Worm (Caenorhabditis elegans): ENCODE results near the gene Y54G2A.73.

Gene Y54G2A.73

ce11 chrIV:2993278-2993899 lies 15.3 kb downstream of the Y54G2A.73 start (continued):
- TF ChIP-seq mel-28 (tag; optimal IDR thresholded peaks at IDR 0.05; ENCODE audit: borderline replicate concordance) (no peak), ceh-27 (GFP tag; optimal IDR thresholded peaks at IDR 0.05) (peak; percentile 57), ztf-28 (GFP tag; IDR thresholded peaks at IDR 0.05) (no peak), unc-130 (GFP tag; optimal IDR thresholded peaks at IDR 0.05) (no peak), rcor-1 (GFP tag; IDR thresholded peaks at IDR 0.05) (0 out of 2 replicates have a peak, but pooled peaks have one; percentile 4), Y79H2A.3 (GFP tag; conservative IDR thresholded peaks at IDR 0.05) (no peak), mcd-1 (GFP tag; IDR thresholded peaks at IDR 0.05) (peak; percentile 56), zfh-2 (GFP tag; conservative IDR thresholded peaks at IDR 0.05) (peak; percentile 97), sptf-2 (GFP tag; optimal IDR thresholded peaks at IDR 0.05) (no peak), K11D2.4 (GFP tag; IDR thresholded peaks at IDR 0.05) (peak; percentile 9; the same call in 1 of the 2 replicates), attf-3 (GFP tag; conservative IDR thresholded peaks at IDR 0.05) (no peak), mxl-1 (tag; optimal IDR thresholded peaks at IDR 0.05) (no peak), bed-2 (GFP tag; IDR thresholded peaks at IDR 0.05) (no peak), atf-7 (tag; optimal IDR thresholded peaks at IDR 0.05) (no peak), efl-1 (GFP tag; optimal IDR thresholded peaks at IDR 0.05) (no peak), F57A8.1 (GFP tag; optimal IDR thresholded peaks at IDR 0.05) (no peak), B0261.1 (tag; optimal IDR thresholded peaks at IDR 0.05) (no peak), dpl-1 (GFP tag; optimal IDR thresholded peaks at IDR 0.05) (no peak)

ce11 chrIV:2990519-2990918 lies 18.2 kb downstream of the Y54G2A.73 start:
- peak; percentile 20 for TF ChIP-seq ztf-26 (tag; optimal IDR thresholded peaks at IDR 0.05)
- no peak for TF ChIP-seq sptf-2 (GFP tag; optimal IDR thresholded peaks at IDR 0.05)
- 0 out of 2 replicates have a peak, but pooled peaks have one; percentile 38 for TF ChIP-seq Y95B8A.8 (GFP tag; IDR thresholded peaks at IDR 0.05)
- TF ChIP-seq lsl-1 (GFP tag; optimal IDR thresholded peaks at IDR 0.05), result no peak
- TF ChIP-seq rpc-1 (optimal IDR thresholded peaks at IDR 0.05), result no peak
- TF ChIP-seq rpc-1 (tag; optimal IDR thresholded peaks at IDR 0.05), result no peak
- TF ChIP-seq K12H6.12 (tag; optimal IDR thresholded peaks at IDR 0.05), result peak; percentile 70
- no peak for TF ChIP-seq lin-54 (GFP tag; optimal IDR thresholded peaks at IDR 0.05)
- TF ChIP-seq mxl-1 (tag; optimal IDR thresholded peaks at IDR 0.05), result no peak
- TF ChIP-seq unc-62 (GFP tag; optimal IDR thresholded peaks at IDR 0.05), result no peak
- no peak for TF ChIP-seq ccch-3 (GFP tag; optimal IDR thresholded peaks at IDR 0.05)
- peak; percentile 57 for TF ChIP-seq madf-10 (tag; optimal IDR thresholded peaks at IDR 0.05)
- no peak for TF ChIP-seq ekl-4 (GFP tag; IDR thresholded peaks at IDR 0.05)
- TF ChIP-seq lsy-27 (tag; optimal IDR thresholded peaks at IDR 0.05; ENCODE audit: borderline replicate concordance, insufficient read depth), result no peak
- peak; percentile 33 for TF ChIP-seq ceh-27 (GFP tag; optimal IDR thresholded peaks at IDR 0.05)
- TF ChIP-seq B0336.3 (GFP tag; IDR thresholded peaks at IDR 0.05), result no peak
- no peak for TF ChIP-seq Y53F4B.3 (GFP tag; IDR thresholded peaks at IDR 0.05)
- TF ChIP-seq lin-26 (GFP tag; IDR thresholded peaks at IDR 0.05), result 0 out of 2 replicates have a peak, but pooled peaks have one; percentile 43
- TF ChIP-seq rec-8 (tag; optimal IDR thresholded peaks at IDR 0.05), result no peak
- no peak for TF ChIP-seq ztf-3 (GFP tag; optimal IDR thresholded peaks at IDR 0.05)
- no peak for TF ChIP-seq nhr-27 (tag; optimal IDR thresholded peaks at IDR 0.05)
- TF ChIP-seq ztf-22 (GFP tag; optimal IDR thresholded peaks at IDR 0.05), result no peak
- no peak for TF ChIP-seq xnd-1 (tag; optimal IDR thresholded peaks at IDR 0.05)
- no peak for TF ChIP-seq bed-1 (GFP tag; IDR thresholded peaks at IDR 0.05)
- peak; percentile 41 for TF ChIP-seq repo-1 (tag; optimal IDR thresholded peaks at IDR 0.05)
- no peak for TF ChIP-seq lin-40 (tag; optimal IDR thresholded peaks at IDR 0.05)
- TF ChIP-seq ceh-58 (GFP tag; IDR thresholded peaks at IDR 0.05), result peak; percentile 72; the same call in 1 of the 2 replicates
- TF ChIP-seq efl-1 (GFP tag; optimal IDR thresholded peaks at IDR 0.05), result no peak
- TF ChIP-seq zfh-2 (GFP tag; conservative IDR thresholded peaks at IDR 0.05), result peak; percentile 96
- TF ChIP-seq T07F8.4 (tag; optimal IDR thresholded peaks at IDR 0.05), result no peak
- TF ChIP-seq mcd-1 (GFP tag; IDR thresholded peaks at IDR 0.05), result peak; percentile 44; the same call in 1 of the 2 replicates
- no peak for TF ChIP-seq sdz-38 (tag; optimal IDR thresholded peaks at IDR 0.05)
- 0 out of 2 replicates have a peak, but pooled peaks have one; percentile 26 for TF ChIP-seq hsf-1 (GFP tag; IDR thresholded peaks at IDR 0.05)
- no peak for TF ChIP-seq unc-130 (GFP tag; optimal IDR thresholded peaks at IDR 0.05)
- TF ChIP-seq ceh-40 (GFP tag; IDR thresholded peaks at IDR 0.05), result no peak
